Worm (Caenorhabditis elegans): ENCODE results near the gene Y82E9BL.19.

- TF ChIP-seq pha-4 (tag; optimal IDR thresholded peaks at IDR 0.05) (no peak), ceh-19 (GFP tag; optimal IDR thresholded peaks at IDR 0.05) (no peak), ztf-16 (tag; optimal IDR thresholded peaks at IDR 0.05) (no peak), sox-4 (tag; optimal IDR thresholded peaks at IDR 0.05) (no peak), gmeb-2 (tag; optimal IDR thresholded peaks at IDR 0.05) (no peak), rnt-1 (tag; optimal IDR thresholded peaks at IDR 0.05) (no peak), ceh-48 (tag; optimal IDR thresholded peaks at IDR 0.05) (no peak), ama-1 (optimal IDR thresholded peaks at IDR 0.05) (no peak), pag-3 (tag; optimal IDR thresholded peaks at IDR 0.05; ENCODE audit: borderline replicate concordance) (no peak), odd-2 (tag; optimal IDR thresholded peaks at IDR 0.05) (no peak), zip-5 (tag; optimal IDR thresholded peaks at IDR 0.05) (no peak)
Observed at ce11 chrIII:1324513-1324912, 7.3 kb upstream of the Y82E9BL.19 start, which contains the start of gene fbxa-14.
